Worm (Caenorhabditis elegans) whole organism, L3 larva: ENCODE data around the gene mop-25.2.

Experiments used
- R02D3.7 ChIP-seq: fragments of 150-350 bp; optimal IDR thresholded peaks from 2 replicates; lab custom pipeline; 2014; ENCODE audit warnings: missing biosample characterization, missing genetic modification characterization
- ama-1 ChIP-seq: fragments of 150-350 bp; optimal IDR thresholded peaks from 2 replicates; lab custom pipeline; 2018
- ceh-28 ChIP-seq: fragments of 150-350 bp; optimal IDR thresholded peaks from 2 replicates; lab custom pipeline; 2014; ENCODE audit warnings: missing biosample characterization, missing genetic modification reagents, missing genetic modification characterization
- daf-12 ChIP-seq: fragments of 150-350 bp; optimal IDR thresholded peaks from 2 replicates; lab custom pipeline; 2014; ENCODE audit warnings: missing biosample characterization, missing genetic modification reagents, missing genetic modification characterization
- egl-5 ChIP-seq: fragments of 150-350 bp; optimal IDR thresholded peaks from 2 replicates; lab custom pipeline; 2017; ENCODE audit warnings: missing biosample characterization, missing genetic modification reagents, missing genetic modification characterization, inconsistent platforms
- elt-2 ChIP-seq: sonication (generic microtip); optimal IDR thresholded peaks from 2 replicates; lab custom pipeline; 2016; ENCODE audit warnings: missing genetic modification reagents, mild to moderate bottlenecking, missing genetic modification characterization, missing compliant biosample characterization
- elt-3 ChIP-seq, 3 experiments: fragments of 150-350 bp in 1 of 3; sonication (generic microtip) in 2 of 3; optimal IDR thresholded peaks; 2 replicates in 2 of 3; 4 replicates in 1 of 3; lab custom pipeline; 2014 to 2017; ENCODE audit warnings: missing biosample characterization in 3 of 3, missing genetic modification characterization in 3 of 3
- eor-1 ChIP-seq, 2 experiments: fragments of 150-350 bp; optimal IDR thresholded peaks; 2 replicates each; lab custom pipeline; 2014 to 2018; ENCODE audit warnings: missing biosample characterization in 2 of 2, missing genetic modification characterization in 2 of 2
- fkh-2 ChIP-seq: fragments of 150-350 bp; optimal IDR thresholded peaks from 2 replicates; lab custom pipeline; 2014; ENCODE audit warnings: missing biosample characterization, missing genetic modification reagents, missing genetic modification characterization
- hmg-11 ChIP-seq: sonication (generic microtip); optimal IDR thresholded peaks from 2 replicates; lab custom pipeline; 2016; ENCODE audit warnings: missing genetic modification characterization, missing compliant biosample characterization
- lin-15B ChIP-seq: fragments of 150-350 bp; optimal IDR thresholded peaks from 2 replicates; lab custom pipeline; 2014; ENCODE audit warnings: missing biosample characterization, missing genetic modification characterization
- lin-39 ChIP-seq: fragments of 150-350 bp; optimal IDR thresholded peaks from 2 replicates; lab custom pipeline; 2018; ENCODE audit warnings: missing biosample characterization, missing genetic modification reagents, missing genetic modification characterization
- lsy-12 ChIP-seq: sonication (generic microtip); optimal IDR thresholded peaks from 2 replicates; lab custom pipeline; 2016; ENCODE audit warnings: mild to moderate bottlenecking, missing genetic modification characterization, missing compliant biosample characterization
- mdl-1 ChIP-seq: fragments of 150-350 bp; optimal IDR thresholded peaks from 2 replicates; lab custom pipeline; 2014; ENCODE audit warnings: missing biosample characterization, missing genetic modification characterization
- nfya-1 ChIP-seq: sonication (generic microtip); optimal IDR thresholded peaks from 2 replicates; lab custom pipeline; 2017; ENCODE audit warnings: missing genetic modification characterization, mild to moderate bottlenecking, missing compliant biosample characterization, antibody characterized with exemption, moderate library complexity; ENCODE audit not compliant: insufficient read depth
- nhr-11 ChIP-seq: fragments of 150-350 bp; optimal IDR thresholded peaks from 2 replicates; lab custom pipeline; 2014; ENCODE audit warnings: missing biosample characterization, missing genetic modification characterization
- nhr-12 ChIP-seq: fragments of 150-350 bp; optimal IDR thresholded peaks from 2 replicates; lab custom pipeline; 2014; ENCODE audit warnings: missing biosample characterization, missing genetic modification characterization
- nhr-23 ChIP-seq: fragments of 150-350 bp; optimal IDR thresholded peaks from 2 replicates; lab custom pipeline; 2014; ENCODE audit warnings: missing biosample characterization, missing genetic modification reagents, missing genetic modification characterization
- nhr-237 ChIP-seq: fragments of 150-350 bp; optimal IDR thresholded peaks from 2 replicates; lab custom pipeline; 2014; ENCODE audit warnings: missing biosample characterization, missing genetic modification characterization
- nhr-25 ChIP-seq: sonication (generic microtip); optimal IDR thresholded peaks from 2 replicates; lab custom pipeline; 2017; ENCODE audit warnings: missing biosample characterization, missing genetic modification characterization
- nhr-28 ChIP-seq: fragments of 150-350 bp; optimal IDR thresholded peaks from 2 replicates; lab custom pipeline; 2014; ENCODE audit warnings: missing biosample characterization, missing genetic modification characterization
- nhr-43 ChIP-seq: sonication (generic microtip); optimal IDR thresholded peaks from 2 replicates; lab custom pipeline; 2016; ENCODE audit warnings: mild to moderate bottlenecking, missing genetic modification characterization, missing compliant biosample characterization; ENCODE audit not compliant: poor library complexity, severe bottlenecking
- nhr-76 ChIP-seq: fragments of 150-350 bp; sonication (generic microtip); optimal IDR thresholded peaks from 5 replicates; lab custom pipeline; 2014; ENCODE audit warnings: missing biosample characterization, missing genetic modification characterization
- pha-4 ChIP-seq: fragments of 150-350 bp; optimal IDR thresholded peaks from 2 replicates; lab custom pipeline; 2014; ENCODE audit warnings: missing biosample characterization, missing genetic modification reagents, missing genetic modification characterization
- pqm-1 ChIP-seq: fragments of 150-350 bp; optimal IDR thresholded peaks from 2 replicates; lab custom pipeline; 2017; ENCODE audit warnings: missing biosample characterization, missing genetic modification characterization, inconsistent platforms
- sea-2 ChIP-seq: fragments of 150-350 bp; sonication (generic microtip); optimal IDR thresholded peaks from 4 replicates; lab custom pipeline; 2014; ENCODE audit warnings: missing biosample characterization, missing genetic modification reagents, missing genetic modification characterization
- skn-1 ChIP-seq: fragments of 150-350 bp; optimal IDR thresholded peaks from 2 replicates; lab custom pipeline; 2014; ENCODE audit warnings: missing biosample characterization, missing genetic modification characterization
- snpc-4 ChIP-seq: fragments of 150-350 bp; optimal IDR thresholded peaks from 2 replicates; lab custom pipeline; 2014; ENCODE audit warnings: missing biosample characterization, missing genetic modification characterization
- tbx-2 ChIP-seq: sonication (generic microtip); optimal IDR thresholded peaks from 2 replicates; lab custom pipeline; 2016; ENCODE audit warnings: mild to moderate bottlenecking, missing genetic modification characterization, missing compliant biosample characterization
- unc-39 ChIP-seq: sonication (generic microtip); optimal IDR thresholded peaks from 4 replicates; lab custom pipeline; 2017; ENCODE audit warnings: missing biosample characterization, missing genetic modification characterization
- unc-62 ChIP-seq: fragments of 150-350 bp; sonication (generic microtip); optimal IDR thresholded peaks from 4 replicates; lab custom pipeline; 2014; ENCODE audit warnings: missing biosample characterization, missing genetic modification reagents, missing genetic modification characterization
- zag-1 ChIP-seq: fragments of 150-350 bp; optimal IDR thresholded peaks from 2 replicates; lab custom pipeline; 2014; ENCODE audit warnings: missing biosample characterization, missing genetic modification characterization
- ztf-4 ChIP-seq: fragments of 150-350 bp; optimal IDR thresholded peaks from 2 replicates; lab custom pipeline; 2014; ENCODE audit warnings: missing biosample characterization, missing genetic modification characterization

Gene mop-25.2

DNA sequence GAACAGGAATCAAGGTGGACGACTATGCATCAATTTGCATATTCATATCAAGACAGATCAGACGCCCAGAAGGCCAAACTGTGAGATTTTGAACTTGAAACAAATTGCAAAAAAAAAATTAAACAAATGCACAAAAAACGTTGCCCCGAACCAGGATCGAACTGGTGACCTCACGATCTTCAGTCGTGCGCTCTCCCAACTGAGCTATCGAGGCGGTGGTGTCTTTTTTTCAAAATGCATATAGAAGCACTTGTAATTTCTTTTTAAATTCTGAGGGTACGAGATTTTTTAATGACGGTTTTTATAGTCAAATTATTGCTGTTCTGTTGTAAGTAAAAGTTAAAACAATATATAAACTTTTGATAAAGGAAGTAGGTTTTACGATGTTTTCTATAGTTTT, 9.6 kb upstream of the mop-25.2 start:
- TF ChIP-seq nhr-12 (tag; lab: Kevin White, UChicago) (no peak), nhr-11 (tag; lab: Kevin White, UChicago) (no peak), daf-12 (tag; lab: Kevin White, UChicago) (no peak), elt-3 (tag; optimal IDR thresholded peaks at IDR 0.05; lab: Kevin White, UChicago) (no peak), pqm-1 (tag; lab: Kevin White, UChicago) (peak; percentile 5), lsy-12 (tag; lab: Kevin White, UChicago) (no peak), unc-39 (tag; lab: Kevin White, UChicago) (no peak), lin-39 (no peak)

DNA sequence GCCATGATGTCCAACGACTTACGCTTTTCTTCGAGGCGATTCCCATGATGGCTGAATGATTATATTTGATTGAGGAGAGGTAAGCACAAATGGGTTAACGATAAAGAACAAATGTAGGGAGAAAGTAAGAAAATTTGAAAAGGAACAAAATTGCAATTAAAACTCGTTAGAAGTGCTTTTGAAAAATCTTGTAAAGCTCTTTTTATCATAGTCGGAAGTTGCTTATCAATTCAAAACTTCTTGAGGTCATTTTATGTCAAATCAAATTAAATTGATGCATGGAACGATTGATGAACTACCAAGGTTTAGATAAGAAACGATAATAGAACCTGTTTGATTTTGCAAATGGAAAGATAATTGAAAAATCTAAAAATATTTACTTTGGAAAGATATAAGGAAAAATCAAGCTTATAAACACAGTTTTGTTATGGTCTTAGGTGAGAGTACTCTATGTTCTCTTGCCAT, 5.4 kb upstream of the mop-25.2 start, which contains the start of gene glt-5:
glt-5 (minus strand) TSS at position 51 of the 465 bp plus-strand sequence.
- TF ChIP-seq R02D3.7 (tag; lab: Kevin White, UChicago) (no peak), nhr-76 (no peak), unc-62 (GFP tag; lab: Kevin White, UChicago) (no peak)

DNA sequence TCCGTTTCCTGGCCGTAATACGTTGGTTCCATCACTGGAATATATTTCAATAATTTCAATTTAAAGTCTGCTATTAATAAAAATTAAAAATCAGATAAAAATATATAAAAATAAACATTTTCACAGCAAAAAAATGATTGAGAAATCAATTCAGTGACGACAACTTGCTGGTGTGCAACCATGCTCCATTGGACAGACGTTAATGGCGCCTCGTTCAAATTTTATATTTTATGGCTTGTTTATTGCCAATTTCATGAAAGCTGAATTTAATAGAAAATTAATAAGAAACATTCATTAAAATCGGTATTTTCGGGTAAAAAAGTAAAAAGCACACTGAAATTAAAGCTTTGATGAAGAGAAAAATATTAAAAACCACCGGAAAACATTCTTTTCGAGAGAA, 2.7 kb upstream of the mop-25.2 start, which contains the start of gene Y53C12A.3:
Y53C12A.3 (minus strand) TSS at position 34 of the 400 bp plus-strand sequence.
- TF ChIP-seq lin-15B (tag; lab: Kevin White, UChicago) (peak; percentile 51), nfya-1 (tag; lab: Kevin White, UChicago) (peak; percentile 52), nhr-23 (tag; lab: Kevin White, UChicago) (peak; percentile 8), pha-4 (peak; percentile 78), egl-5 (tag; lab: Kevin White, UChicago) (peak; percentile 4), elt-2 (tag; lab: Kevin White, UChicago) (no peak), lin-39 (peak; percentile 16), nhr-25 (no peak), hmg-11 (tag; lab: Kevin White, UChicago) (peak; percentile 54), eor-1 (tag; optimal IDR thresholded peaks at IDR 0.05; lab: Kevin White, UChicago) (no peak)

DNA sequence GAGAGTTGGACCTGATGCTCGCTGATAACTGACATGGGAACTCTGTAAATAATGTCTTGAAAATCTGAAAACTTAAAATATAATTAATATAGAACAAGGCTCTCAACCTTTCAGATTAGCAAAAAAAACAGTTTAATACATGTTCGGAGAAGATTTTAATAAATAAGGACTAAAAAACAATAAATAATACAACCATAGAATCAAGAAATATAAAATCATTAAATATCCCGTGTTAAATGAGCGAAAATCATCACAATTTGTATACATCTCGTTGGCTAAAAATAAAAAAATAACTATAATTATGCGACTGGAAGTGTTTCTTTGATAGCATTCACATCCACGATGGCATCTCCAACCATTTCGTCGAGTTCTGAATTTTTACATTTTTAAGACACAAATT, 1.2 kb upstream of the mop-25.2 start, which contains the start of gene Y53C12A.10:
Y53C12A.10 (minus strand) TSS at position 101 of the 400 bp plus-strand sequence.
- no peak for TF ChIP-seq pha-4
- no peak for TF ChIP-seq R02D3.7 (tag; lab: Kevin White, UChicago)
- no peak for TF ChIP-seq nhr-28 (tag; lab: Kevin White, UChicago)
- no peak for TF ChIP-seq mdl-1 (tag; lab: Kevin White, UChicago)
- TF ChIP-seq snpc-4: no peak
- TF ChIP-seq skn-1 (tag; lab: Kevin White, UChicago): no peak
- TF ChIP-seq daf-12 (tag; lab: Kevin White, UChicago): no peak
- no peak for TF ChIP-seq ama-1 (lab: Kevin White, UChicago)
- no peak for TF ChIP-seq ceh-28 (tag; lab: Kevin White, UChicago)
- no peak for TF ChIP-seq tbx-2 (tag; lab: Kevin White, UChicago)

DNA sequence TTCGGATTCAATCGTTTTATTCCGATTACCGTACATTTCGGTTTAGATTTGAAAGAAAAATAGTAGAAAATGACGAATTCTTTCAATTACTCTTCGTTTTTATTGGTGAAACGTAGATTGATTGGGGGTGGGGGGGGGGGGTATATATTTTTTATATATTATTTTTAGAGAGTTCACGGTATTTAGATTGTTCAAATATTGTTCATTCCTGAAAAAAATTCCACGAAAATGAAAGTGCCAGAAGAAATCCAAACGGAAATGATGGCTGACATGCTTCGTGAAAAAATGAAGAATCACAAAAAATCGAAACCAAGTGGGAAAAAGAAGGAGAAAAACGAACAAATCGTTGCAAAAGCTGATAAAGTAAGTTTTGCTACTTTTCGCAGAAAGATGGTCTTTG, 3.1 kb downstream of the mop-25.2 start, which contains the start of the genes Y53C12A.8 and Y53C12A.7:
Y53C12A.8 (minus strand) TSS at position 101 of the 400 bp plus-strand sequence.
Y53C12A.7 (plus strand) TSS at position 181 of the 400 bp plus-strand sequence.
- TF ChIP-seq zag-1 (tag; lab: Kevin White, UChicago) (no peak), ceh-28 (tag; lab: Kevin White, UChicago) (no peak), elt-2 (tag; lab: Kevin White, UChicago) (no peak), mdl-1 (tag; lab: Kevin White, UChicago) (no peak), ztf-4 (tag; lab: Kevin White, UChicago) (no peak), lsy-12 (tag; lab: Kevin White, UChicago) (no peak), daf-12 (tag; lab: Kevin White, UChicago) (no peak), sea-2 (GFP tag; lab: Kevin White, UChicago) (no peak), skn-1 (tag; lab: Kevin White, UChicago) (no peak), nhr-76 (no peak), unc-62 (GFP tag; lab: Kevin White, UChicago) (no peak), fkh-2 (no peak), nhr-237 (no peak), nhr-43 (tag; lab: Kevin White, UChicago) (no peak)
